Fruit fly (Drosophila melanogaster) whole organism, adult: Measurements from ENCODE around the gene Grip75.

Experiments used
- CG11617 ChIP-seq: fragments of 200-800 bp; sonication (Bioruptor generic); optimal IDR thresholded peaks from 2 replicates; lab custom pipeline; 2017; ENCODE audit warnings: mild to moderate bottlenecking, missing biosample characterization, missing genetic modification reagents, missing genetic modification characterization
- CG12768 ChIP-seq: fragments of 200-800 bp; sonication (Bioruptor generic); optimal IDR thresholded peaks from 2 replicates; lab custom pipeline; 2017; ENCODE audit warnings: missing biosample characterization, missing genetic modification characterization, mild to moderate bottlenecking, moderate library complexity, missing genetic modification reagents
- CG14711 ChIP-seq: fragments of 200-800 bp; sonication (Bioruptor generic); optimal IDR thresholded peaks from 2 replicates; lab custom pipeline; 2018; ENCODE audit warnings: missing biosample characterization, mild to moderate bottlenecking, missing genetic modification characterization, moderate library complexity
- CG1620 ChIP-seq: fragments of 200-800 bp; sonication (Bioruptor generic); optimal IDR thresholded peaks from 2 replicates; lab custom pipeline; 2016; ENCODE audit warnings: missing biosample characterization, missing genetic modification characterization
- CG33017 ChIP-seq: fragments of 200-800 bp; sonication (Bioruptor generic); optimal IDR thresholded peaks from 2 replicates; lab custom pipeline; 2018; ENCODE audit warnings: missing biosample characterization, mild to moderate bottlenecking, missing genetic modification characterization, moderate library complexity
- CG5204 ChIP-seq: fragments of 200-800 bp; sonication (Bioruptor generic); optimal IDR thresholded peaks from 2 replicates; lab custom pipeline; 2016; ENCODE audit warnings: missing biosample characterization, missing genetic modification characterization
- CG7045 ChIP-seq: fragments of 200-800 bp; sonication (Bioruptor generic); optimal IDR thresholded peaks from 2 replicates; lab custom pipeline; 2017; ENCODE audit warnings: missing biosample characterization, mild to moderate bottlenecking, missing genetic modification characterization
- CG7101 ChIP-seq: fragments of 200-800 bp; sonication (Bioruptor generic); optimal IDR thresholded peaks from 2 replicates; lab custom pipeline; 2018; ENCODE audit warnings: missing biosample characterization, mild to moderate bottlenecking, missing genetic modification characterization, moderate library complexity
- Clk ChIP-seq: fragments of 200-800 bp; sonication (Bioruptor generic); optimal IDR thresholded peaks from 2 replicates; lab custom pipeline; 2017; ENCODE audit warnings: missing biosample characterization, missing genetic modification characterization
- Crg-1 ChIP-seq: fragments of 200-800 bp; sonication (Bioruptor generic); optimal IDR thresholded peaks from 2 replicates; lab custom pipeline; 2016; ENCODE audit warnings: missing biosample characterization, missing genetic modification characterization
- Hr96 ChIP-seq: fragments of 200-800 bp; sonication (Bioruptor generic); optimal IDR thresholded peaks from 2 replicates; lab custom pipeline; 2016; ENCODE audit warnings: missing biosample characterization, missing genetic modification characterization
- Mnt ChIP-seq: fragments of 200-800 bp; sonication (Bioruptor generic); optimal IDR thresholded peaks from 2 replicates; lab custom pipeline; 2016; ENCODE audit warnings: missing biosample characterization, mild to moderate bottlenecking, missing genetic modification characterization
- bab1 ChIP-seq: fragments of 200-800 bp; sonication (Bioruptor generic); optimal IDR thresholded peaks from 3 replicates; lab custom pipeline; 2019; ENCODE audit warnings: missing biosample characterization, mild to moderate bottlenecking, missing genetic modification characterization, moderate library complexity
- cic ChIP-seq: fragments of 200-800 bp; sonication (Bioruptor generic); optimal IDR thresholded peaks from 2 replicates; lab custom pipeline; 2017; ENCODE audit warnings: missing biosample characterization, mild to moderate bottlenecking, missing genetic modification characterization, moderate library complexity
- cnc ChIP-seq, 2 experiments: fragments of >200 bp; optimal IDR thresholded peaks; 2 replicates each; lab custom pipeline; 2017
- kay ChIP-seq: fragments of 200-800 bp; sonication (Bioruptor generic); peaks from one replicate; lab custom pipeline; 2016; ENCODE audit warnings: missing biosample characterization, missing genetic modification characterization, borderline replicate concordance
- ovo ChIP-seq: fragments of 200-800 bp; sonication (Bioruptor generic); optimal IDR thresholded peaks from 2 replicates; lab custom pipeline; 2016; ENCODE audit warnings: missing biosample characterization, missing genetic modification characterization
- pad ChIP-seq: fragments of 200-800 bp; sonication (Bioruptor generic); optimal IDR thresholded peaks from 3 replicates; lab custom pipeline; 2017; ENCODE audit warnings: missing biosample characterization, missing genetic modification characterization, mild to moderate bottlenecking, moderate library complexity, missing genetic modification reagents
- tj ChIP-seq: fragments of 200-800 bp; sonication (Bioruptor generic); optimal IDR thresholded peaks from 3 replicates; lab custom pipeline; 2017; ENCODE audit warnings: missing biosample characterization, mild to moderate bottlenecking, missing genetic modification characterization, moderate library complexity
- toe ChIP-seq: fragments of 200-800 bp; sonication (Bioruptor generic); optimal IDR thresholded peaks from 2 replicates; lab custom pipeline; 2016; ENCODE audit warnings: missing biosample characterization, missing genetic modification characterization

The Grip75 gene

DNA sequence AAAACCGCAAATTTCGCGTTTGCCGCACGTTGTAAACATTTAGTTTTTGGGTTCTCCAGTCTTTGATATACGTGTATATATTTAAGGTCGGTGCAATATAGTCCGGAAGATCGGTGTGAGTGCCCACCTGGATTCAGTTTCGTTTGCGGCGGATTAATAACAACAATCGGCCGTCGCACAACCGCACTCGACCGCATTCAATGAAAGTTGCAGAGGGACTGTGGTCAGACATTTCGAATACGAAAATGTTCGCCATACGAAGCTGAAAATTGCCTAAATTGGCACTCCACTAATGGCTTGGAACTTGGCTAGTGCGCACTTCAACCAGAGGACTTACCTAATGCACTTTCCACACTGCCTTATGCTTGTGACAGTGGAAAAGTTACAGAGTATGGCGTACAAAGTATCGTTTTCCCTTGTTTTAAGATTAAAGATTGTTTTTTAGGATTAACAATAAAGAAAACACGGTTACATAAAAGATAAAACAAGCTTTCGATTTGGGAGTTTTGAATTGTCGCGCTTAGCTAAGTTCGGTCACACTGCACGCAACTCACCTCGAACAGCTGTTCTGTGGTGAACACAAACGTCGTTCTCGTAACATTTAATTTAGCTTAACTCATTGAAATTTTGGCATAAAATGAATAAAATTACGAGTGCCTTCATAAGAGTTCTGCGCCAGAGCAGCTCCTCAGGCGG, 23.6 kb downstream of the Grip75 start, which contains the start of the genes Myo31DF and CG6094:
Gene Myo31DF, minus strand, starts transcription at position 223 of the 696 bp plus-strand sequence.
Gene CG6094, plus strand, starts transcription at position 525 of the 696 bp plus-strand sequence.
- peak; percentile 5 for TF ChIP-seq cic (GFP tag; lab: Kevin White, UChicago)
- peak; percentile 22 for TF ChIP-seq ovo (GFP tag; lab: Kevin White, UChicago)
- peak; percentile 27 for TF ChIP-seq CG7101 (tag; lab: Kevin White, UChicago)
- no peak for TF ChIP-seq CG11617
- peak; percentile 60 for TF ChIP-seq tj (GFP tag; lab: Kevin White, UChicago)
- TF ChIP-seq Clk (GFP tag; lab: Kevin White, UChicago): no peak
- peak; percentile 48 for TF ChIP-seq bab1 (GFP tag; lab: Kevin White, UChicago)
- TF ChIP-seq CG33017 (tag; lab: Kevin White, UChicago): no peak
- no peak for TF ChIP-seq Hr96 (GFP tag; lab: Kevin White, UChicago)
- no peak for TF ChIP-seq toe
- TF ChIP-seq CG5204 (GFP tag; lab: Kevin White, UChicago): no peak
- TF ChIP-seq CG12768: peak; percentile 39
- TF ChIP-seq Mnt (GFP tag; lab: Kevin White, UChicago): peak; percentile 52
- no peak for TF ChIP-seq kay (GFP tag; lab: Kevin White, UChicago)
- TF ChIP-seq Crg-1 (GFP tag; lab: Kevin White, UChicago): peak; percentile 18
- peak; percentile 28 for TF ChIP-seq pad (GFP tag; lab: Kevin White, UChicago)
- no peak for TF ChIP-seq cnc (optimal IDR thresholded peaks at IDR 0.05; lab: Kevin White, UChicago)
- TF ChIP-seq CG14711: peak; percentile 34
- no peak for TF ChIP-seq CG7045 (GFP tag; lab: Kevin White, UChicago)
- TF ChIP-seq CG1620 (GFP tag; lab: Kevin White, UChicago): peak; percentile 51

DNA sequence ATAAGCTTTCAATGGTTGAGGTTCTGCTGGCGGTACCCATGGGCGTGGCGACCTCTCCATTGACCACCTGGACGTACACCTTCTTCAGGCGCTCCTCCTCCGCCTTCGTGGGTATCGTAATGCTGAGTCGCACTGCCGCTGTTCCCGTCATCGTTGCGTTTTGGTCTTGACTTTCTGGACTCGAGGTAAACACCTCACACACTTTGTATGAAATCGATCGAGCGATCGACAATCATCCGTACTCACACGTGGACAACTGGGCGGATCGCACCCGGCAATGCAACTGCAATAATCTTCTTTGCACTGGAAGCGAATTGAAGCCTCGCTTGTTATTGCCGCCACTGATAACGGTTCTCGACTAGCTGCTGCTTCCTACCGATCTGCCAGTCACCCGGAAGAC, 27.0 kb downstream of the Grip75 start, which contains the start of gene CG7384:
Gene CG7384, minus strand, starts transcription at position 366 of the 400 bp plus-strand sequence.
- TF ChIP-seq cic (GFP tag; lab: Kevin White, UChicago): no peak
- TF ChIP-seq Mnt (GFP tag; lab: Kevin White, UChicago): peak; percentile 85
- peak; percentile 38 for TF ChIP-seq ovo (GFP tag; lab: Kevin White, UChicago)

DNA sequence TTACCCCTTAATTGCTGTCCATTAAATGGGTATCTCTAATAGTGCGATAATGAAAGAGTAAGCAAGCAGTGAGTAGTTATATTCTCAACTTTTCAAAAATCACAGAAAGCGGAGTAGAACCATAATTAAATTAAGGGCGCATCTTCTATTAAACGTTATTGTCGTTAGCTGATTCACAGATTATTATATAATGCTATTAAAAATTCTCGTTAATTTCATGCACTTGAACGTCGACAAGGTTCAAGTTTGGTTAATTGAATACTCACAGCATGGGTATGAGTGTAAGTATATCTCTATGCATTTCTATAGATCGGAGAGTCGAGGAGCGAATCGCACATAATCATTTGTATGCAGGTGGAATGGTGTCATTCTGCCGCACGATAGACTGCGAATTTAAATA, 27.7 kb downstream of the Grip75 start:
- TF ChIP-seq tj (GFP tag; lab: Kevin White, UChicago) (no peak), ovo (GFP tag; lab: Kevin White, UChicago) (no peak), kay (GFP tag; lab: Kevin White, UChicago) (peak; percentile 88)

DNA sequence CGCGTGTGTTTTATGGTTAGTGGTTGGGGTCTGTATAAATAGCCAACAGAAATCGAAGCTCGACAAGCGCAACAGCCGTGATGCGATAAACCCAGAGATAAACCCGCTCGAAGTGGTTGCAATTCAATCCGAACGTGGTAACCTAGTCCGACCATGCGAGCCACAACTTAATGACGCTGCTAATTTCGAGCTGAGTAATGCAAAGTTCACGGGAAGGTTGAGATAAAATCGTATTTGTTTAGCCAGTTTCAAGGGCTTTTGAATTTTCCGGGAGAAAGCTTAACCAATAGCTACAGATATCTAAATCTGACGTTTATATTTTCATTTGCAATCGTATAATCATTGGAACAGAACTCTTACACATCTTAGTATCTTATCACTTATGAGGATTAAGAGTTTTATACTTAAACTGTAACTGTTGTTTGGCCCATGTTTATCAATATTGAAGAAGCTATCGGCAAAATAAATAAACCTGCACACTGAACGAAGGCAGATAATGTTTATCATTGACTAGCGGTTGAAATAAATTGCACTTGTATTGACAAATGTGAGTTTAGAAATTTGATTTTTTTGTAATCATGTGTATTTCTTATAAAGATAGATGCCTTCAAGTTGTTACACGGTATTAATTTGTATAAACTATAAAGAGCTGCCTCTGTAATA, 30.9 kb downstream of the Grip75 start:
- TF ChIP-seq CG33017 (tag; lab: Kevin White, UChicago) (no peak), tj (GFP tag; lab: Kevin White, UChicago) (peak; percentile 66), CG12768 (peak; percentile 17), toe (no peak), CG5204 (GFP tag; lab: Kevin White, UChicago) (no peak), cic (GFP tag; lab: Kevin White, UChicago) (peak; percentile 22), ovo (GFP tag; lab: Kevin White, UChicago) (no peak), pad (GFP tag; lab: Kevin White, UChicago) (no peak), CG7101 (tag; lab: Kevin White, UChicago) (no peak), Clk (GFP tag; lab: Kevin White, UChicago) (no peak), Hr96 (GFP tag; lab: Kevin White, UChicago) (no peak), CG11617 (no peak), Mnt (GFP tag; lab: Kevin White, UChicago) (no peak), cnc (optimal IDR thresholded peaks at IDR 0.05; lab: Kevin White, UChicago) (peak in 1 of 2 experiments; percentile 80), CG14711 (no peak), bab1 (GFP tag; lab: Kevin White, UChicago) (no peak), Crg-1 (GFP tag; lab: Kevin White, UChicago) (no peak), CG7045 (GFP tag; lab: Kevin White, UChicago) (no peak), CG1620 (GFP tag; lab: Kevin White, UChicago) (no peak)

DNA sequence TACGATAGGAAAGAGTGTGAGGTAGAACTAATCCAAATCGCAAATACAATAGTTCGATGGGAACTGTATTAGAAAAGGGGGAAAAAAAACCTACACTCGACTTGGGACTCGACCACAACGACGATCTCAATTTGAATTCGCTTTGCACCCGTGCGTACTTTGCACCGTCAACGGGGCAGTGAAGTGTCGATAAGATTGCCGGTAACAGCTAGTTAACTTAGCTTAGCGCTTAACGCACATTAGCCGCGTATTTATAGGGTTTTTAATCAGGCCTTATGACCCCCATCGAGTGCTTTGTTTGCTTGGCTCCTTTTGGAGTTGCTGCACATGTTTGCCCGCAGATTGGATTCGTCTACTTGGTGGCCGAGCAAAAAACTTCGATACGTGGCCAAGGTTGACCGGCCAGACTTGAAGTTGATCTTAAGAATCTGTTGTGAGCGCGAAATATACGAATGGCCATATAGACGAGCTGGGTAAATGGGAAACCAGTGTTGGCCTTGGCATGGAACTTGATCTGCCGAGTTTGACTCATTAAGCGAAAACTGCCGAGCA, 31.6 kb downstream of the Grip75 start:
- TF ChIP-seq CG11617: no peak
- TF ChIP-seq ovo (GFP tag; lab: Kevin White, UChicago): no peak
- TF ChIP-seq tj (GFP tag; lab: Kevin White, UChicago): no peak
- TF ChIP-seq Hr96 (GFP tag; lab: Kevin White, UChicago): peak; percentile 65
- peak; percentile 54 for TF ChIP-seq toe
- TF ChIP-seq CG33017 (tag; lab: Kevin White, UChicago): peak; percentile 49
- TF ChIP-seq CG7101 (tag; lab: Kevin White, UChicago): no peak
- no peak for TF ChIP-seq CG5204 (GFP tag; lab: Kevin White, UChicago)
- no peak for TF ChIP-seq kay (GFP tag; lab: Kevin White, UChicago)
- TF ChIP-seq bab1 (GFP tag; lab: Kevin White, UChicago): no peak
- TF ChIP-seq Mnt (GFP tag; lab: Kevin White, UChicago): peak; percentile 3
- peak; percentile 0 for TF ChIP-seq CG7045 (GFP tag; lab: Kevin White, UChicago)
- no peak for TF ChIP-seq CG14711
- TF ChIP-seq Clk (GFP tag; lab: Kevin White, UChicago): no peak
- TF ChIP-seq pad (GFP tag; lab: Kevin White, UChicago): peak; percentile 18
- TF ChIP-seq cic (GFP tag; lab: Kevin White, UChicago): peak; percentile 34
- TF ChIP-seq CG1620 (GFP tag; lab: Kevin White, UChicago): no peak
- TF ChIP-seq CG12768: peak; percentile 96
- no peak for TF ChIP-seq Crg-1 (GFP tag; lab: Kevin White, UChicago)
- no peak for TF ChIP-seq cnc (optimal IDR thresholded peaks at IDR 0.05; lab: Kevin White, UChicago)
